Worm (Caenorhabditis elegans): ENCODE data around the gene K08C7.1.

- TF ChIP-seq ama-1 (optimal IDR thresholded peaks at IDR 0.05) (no peak), unc-30 (tag; optimal IDR thresholded peaks at IDR 0.05) (no peak), ztf-11 (tag; optimal IDR thresholded peaks at IDR 0.05) (no peak), unc-98 (GFP tag; IDR thresholded peaks at IDR 0.05) (no peak), aly-2 (tag; optimal IDR thresholded peaks at IDR 0.05) (no peak), blmp-1 (tag; optimal IDR thresholded peaks at IDR 0.05) (no peak), unc-86 (tag; optimal IDR thresholded peaks at IDR 0.05) (no peak), jun-1 (tag; optimal IDR thresholded peaks at IDR 0.05) (no peak), efl-1 (optimal IDR thresholded peaks at IDR 0.05) (no peak), efl-1 (GFP tag; optimal IDR thresholded peaks at IDR 0.05 in 1 of 2) (no peak), dpl-1 (GFP tag; optimal IDR thresholded peaks at IDR 0.05) (no peak), skn-1 (tag; optimal IDR thresholded peaks at IDR 0.05) (no peak)
Observed at ce11 chrIV:10656770-10657323, at the start of gene K08C7.1.
